Worm (Caenorhabditis elegans) whole organism, L1 larva: Measurements from ENCODE around the gene mdt-26.

Experiments used
- C04F5.9 ChIP-seq: sonication (generic microtip); optimal IDR thresholded peaks from 2 replicates; lab custom pipeline; 2016; ENCODE audit warnings: missing genetic modification characterization, missing compliant biosample characterization
- F16B12.6 ChIP-seq: fragments of 150-350 bp; optimal IDR thresholded peaks from 2 replicates; lab custom pipeline; 2014; ENCODE audit warnings: missing biosample characterization, missing genetic modification characterization
- ama-1 ChIP-seq: fragments of 150-350 bp; optimal IDR thresholded peaks from 2 replicates; lab custom pipeline; 2014
- ceh-63 ChIP-seq: fragments of 200-800 bp; sonication (Bioruptor generic); optimal IDR thresholded peaks from 2 replicates; lab custom pipeline; 2018; ENCODE audit warnings: mild to moderate bottlenecking, missing genetic modification characterization, missing compliant biosample characterization
- ceh-8 ChIP-seq: fragments of 200-800 bp; sonication (Bioruptor generic); optimal IDR thresholded peaks from 2 replicates; lab custom pipeline; 2018; ENCODE audit warnings: mild to moderate bottlenecking, missing genetic modification characterization, moderate library complexity, missing compliant biosample characterization
- efl-3 ChIP-seq: fragments of 200-800 bp; sonication (Bioruptor generic); optimal IDR thresholded peaks from 2 replicates; lab custom pipeline; 2018; ENCODE audit warnings: mild to moderate bottlenecking, missing genetic modification characterization, missing compliant biosample characterization
- egl-27 ChIP-seq, 2 experiments: fragments of 150-350 bp in 1 of 2; sonication (generic microtip); optimal IDR thresholded peaks; 3 replicates each; lab custom pipeline; 2017 to 2018; ENCODE audit warnings: missing biosample characterization in 2 of 2, missing genetic modification characterization in 2 of 2, missing genetic modification reagents in 2 of 2
- elt-2 ChIP-seq: sonication (generic microtip); optimal IDR thresholded peaks from 2 replicates; lab custom pipeline; 2016; ENCODE audit warnings: missing genetic modification characterization, mild to moderate bottlenecking, inconsistent platforms, missing compliant biosample characterization, missing genetic modification reagents
- elt-3 ChIP-seq, 6 experiments: fragments of 150-350 bp in 1 of 6; sonication (generic microtip); optimal IDR thresholded peaks; 2 replicates each; lab custom pipeline; 2017 to 2018; ENCODE audit warnings: missing biosample characterization in 6 of 6, missing genetic modification characterization in 6 of 6, inconsistent platforms in 1 of 6
- fkh-8 ChIP-seq: sonication (generic microtip); optimal IDR thresholded peaks from 2 replicates; lab custom pipeline; 2016; ENCODE audit warnings: mild to moderate bottlenecking, missing genetic modification characterization, missing compliant biosample characterization
- grh-1 ChIP-seq: fragments of 200-800 bp; sonication (Bioruptor generic); IDR thresholded peaks from 2 replicates; pipeline ENCODE4 v1.3.6; 2022; ENCODE audit warnings: missing genetic modification reagents, missing genetic modification characterization, missing compliant biosample characterization
- hlh-17 ChIP-seq: fragments of 200-800 bp; sonication (Bioruptor generic); optimal IDR thresholded peaks from 2 replicates; lab custom pipeline; 2018; ENCODE audit warnings: missing genetic modification characterization, mild to moderate bottlenecking, missing compliant biosample characterization, moderate library complexity, borderline replicate concordance
- hpl-2 ChIP-seq: fragments of 150-350 bp; optimal IDR thresholded peaks from 2 replicates; lab custom pipeline; 2014; ENCODE audit warnings: missing biosample characterization, missing genetic modification reagents, missing genetic modification characterization
- irx-1 ChIP-seq: sonication (generic microtip); optimal IDR thresholded peaks from 2 replicates; lab custom pipeline; 2016; ENCODE audit warnings: missing genetic modification characterization, missing compliant biosample characterization
- isw-1 ChIP-seq: fragments of 200-800 bp; sonication (Bioruptor generic); IDR thresholded peaks from 2 replicates; pipeline ENCODE4 v1.3.6; 2022; ENCODE audit warnings: missing genetic modification characterization, missing compliant biosample characterization
- jun-1 ChIP-seq: fragments of 150-350 bp; optimal IDR thresholded peaks from 2 replicates; lab custom pipeline; 2014; ENCODE audit warnings: missing biosample characterization, missing genetic modification reagents, missing genetic modification characterization
- lin-14 ChIP-seq: fragments of 200-800 bp; sonication (Bioruptor generic); optimal IDR thresholded peaks from 2 replicates; lab custom pipeline; 2018; ENCODE audit warnings: mild to moderate bottlenecking, missing genetic modification characterization, moderate library complexity, missing compliant biosample characterization
- lin-35 ChIP-seq, 2 experiments: fragments of 150-350 bp; optimal IDR thresholded peaks; 2 replicates each; lab custom pipeline; 2014; ENCODE audit warnings: missing biosample characterization in 2 of 2, missing genetic modification characterization in 2 of 2, missing genetic modification reagents in 2 of 2
- lin-39 ChIP-seq: fragments of 150-350 bp; optimal IDR thresholded peaks from 2 replicates; lab custom pipeline; 2014; ENCODE audit warnings: missing biosample characterization, missing genetic modification reagents, missing genetic modification characterization
- lsy-2 ChIP-seq, 2 experiments: fragments of 150-350 bp; optimal IDR thresholded peaks; 2 replicates each; lab custom pipeline; 2014; ENCODE audit warnings: missing biosample characterization in 2 of 2, missing genetic modification characterization in 2 of 2
- mef-2 ChIP-seq: fragments of 150-350 bp; optimal IDR thresholded peaks from 2 replicates; lab custom pipeline; 2014; ENCODE audit warnings: missing biosample characterization, missing genetic modification characterization
- mep-1 ChIP-seq: fragments of 150-350 bp; optimal IDR thresholded peaks from 2 replicates; lab custom pipeline; 2014; ENCODE audit warnings: missing biosample characterization, missing genetic modification characterization
- nhr-11 ChIP-seq: fragments of 150-350 bp; optimal IDR thresholded peaks from 2 replicates; lab custom pipeline; 2014; ENCODE audit warnings: missing biosample characterization, missing genetic modification characterization
- nhr-12 ChIP-seq: sonication (generic microtip); optimal IDR thresholded peaks from 2 replicates; lab custom pipeline; 2017; ENCODE audit warnings: missing biosample characterization, missing genetic modification characterization
- nhr-20 ChIP-seq: sonication (generic microtip); optimal IDR thresholded peaks from 2 replicates; lab custom pipeline; 2016; ENCODE audit warnings: mild to moderate bottlenecking, missing genetic modification characterization, missing compliant biosample characterization
- nhr-47 ChIP-seq: sonication (generic microtip); optimal IDR thresholded peaks from 2 replicates; lab custom pipeline; 2016; ENCODE audit warnings: mild to moderate bottlenecking, missing genetic modification characterization, moderate library complexity, missing compliant biosample characterization
- nhr-76 ChIP-seq: sonication (generic microtip); optimal IDR thresholded peaks from 2 replicates; lab custom pipeline; 2017; ENCODE audit warnings: missing biosample characterization, missing genetic modification characterization
- nhr-84 ChIP-seq: sonication (generic microtip); optimal IDR thresholded peaks from 2 replicates; lab custom pipeline; 2017; ENCODE audit warnings: missing biosample characterization, missing genetic modification characterization
- nhr-85 ChIP-seq: sonication (generic microtip); peaks from one replicate; lab custom pipeline; 2016; ENCODE audit warnings: missing genetic modification characterization, inconsistent platforms, missing compliant biosample characterization
- nhr-90 ChIP-seq: sonication (generic microtip); optimal IDR thresholded peaks from 2 replicates; lab custom pipeline; 2016; ENCODE audit warnings: mild to moderate bottlenecking, missing genetic modification characterization, missing compliant biosample characterization; ENCODE audit not compliant: poor library complexity
- pax-3 ChIP-seq: fragments of 200-800 bp; sonication (Bioruptor generic); optimal IDR thresholded peaks from 2 replicates; lab custom pipeline; 2018; ENCODE audit warnings: mild to moderate bottlenecking, missing genetic modification characterization, moderate library complexity, missing compliant biosample characterization
- pqm-1 ChIP-seq: sonication (generic microtip); optimal IDR thresholded peaks from 3 replicates; lab custom pipeline; 2017; ENCODE audit warnings: missing biosample characterization, missing genetic modification characterization
- skn-1 ChIP-seq: fragments of 150-350 bp; optimal IDR thresholded peaks from 2 replicates; lab custom pipeline; 2014; ENCODE audit warnings: missing biosample characterization, missing genetic modification characterization
- snu-23 ChIP-seq: sonication (generic microtip); optimal IDR thresholded peaks from 2 replicates; lab custom pipeline; 2016; ENCODE audit warnings: missing genetic modification characterization, missing compliant biosample characterization
- sox-4 ChIP-seq: sonication (generic microtip); optimal IDR thresholded peaks from 2 replicates; lab custom pipeline; 2016; ENCODE audit warnings: missing genetic modification characterization, missing compliant biosample characterization
- sptf-1 ChIP-seq: fragments of 150-350 bp; optimal IDR thresholded peaks from 2 replicates; lab custom pipeline; 2014; ENCODE audit warnings: missing biosample characterization, missing genetic modification characterization
- sup-37 ChIP-seq: fragments of 200-800 bp; sonication (Bioruptor generic); optimal IDR thresholded peaks from 2 replicates; lab custom pipeline; 2018; ENCODE audit warnings: mild to moderate bottlenecking, missing genetic modification characterization, missing compliant biosample characterization
- swsn-7 ChIP-seq: sonication (generic microtip); optimal IDR thresholded peaks from 2 replicates; lab custom pipeline; 2016; ENCODE audit warnings: missing genetic modification characterization, missing compliant biosample characterization
- tbx-2 ChIP-seq: sonication (generic microtip); optimal IDR thresholded peaks from 2 replicates; lab custom pipeline; 2016; ENCODE audit warnings: missing genetic modification characterization, missing compliant biosample characterization
- unc-130 ChIP-seq: fragments of 150-350 bp; optimal IDR thresholded peaks from 2 replicates; lab custom pipeline; 2017; ENCODE audit warnings: missing biosample characterization, missing genetic modification characterization, inconsistent platforms
- unc-30 ChIP-seq: sonication (generic microtip); optimal IDR thresholded peaks from 2 replicates; lab custom pipeline; 2017; ENCODE audit warnings: missing biosample characterization, missing genetic modification characterization
- unc-62 ChIP-seq: fragments of 150-350 bp; optimal IDR thresholded peaks from 2 replicates; lab custom pipeline; 2014; ENCODE audit warnings: missing biosample characterization, missing genetic modification reagents, missing genetic modification characterization
- unc-86 ChIP-seq: sonication (generic microtip); optimal IDR thresholded peaks from 2 replicates; lab custom pipeline; 2016; ENCODE audit warnings: missing genetic modification characterization, missing compliant biosample characterization
- unc-98 ChIP-seq: fragments of 200-800 bp; sonication (Bioruptor generic); IDR thresholded peaks from 2 replicates; pipeline ENCODE4 v1.3.6; 2022; ENCODE audit warnings: missing genetic modification characterization, missing compliant biosample characterization
- xbp-1 ChIP-seq: sonication (generic microtip); optimal IDR thresholded peaks from 2 replicates; lab custom pipeline; 2016; ENCODE audit warnings: missing genetic modification characterization, missing compliant biosample characterization
- zip-4 ChIP-seq: fragments of 200-800 bp; sonication (Bioruptor generic); optimal IDR thresholded peaks from 2 replicates; lab custom pipeline; 2018; ENCODE audit warnings: mild to moderate bottlenecking, missing genetic modification characterization, moderate library complexity, missing compliant biosample characterization
- ztf-11 ChIP-seq, 2 experiments: sonication (generic microtip); optimal IDR thresholded peaks; 2 replicates each; lab custom pipeline; 2016 to 2017; ENCODE audit warnings: missing genetic modification characterization in 2 of 2, missing biosample characterization in 1 of 2, missing compliant biosample characterization in 1 of 2

mdt-26 gene

ce11 chrII:5660736-5661734 lies at the start of gene mdt-26, which contains the start of gene ift-43 (continued):
- TF ChIP-seq mep-1 (tag; lab: Kevin White, UChicago) (peak; percentile 74), swsn-7 (tag; lab: Kevin White, UChicago) (peak; percentile 93), pax-3 (tag; lab: Kevin White, UChicago) (peak; percentile 53), isw-1 (GFP tag; lab: Robert Waterston, UW) (peak; percentile 89), unc-62 (GFP tag; lab: Kevin White, UChicago) (no peak), grh-1 (GFP tag; lab: Robert Waterston, UW) (peak; percentile 66), egl-27 (tag; optimal IDR thresholded peaks at IDR 0.05; lab: Kevin White, UChicago) (no peak), nhr-11 (tag; lab: Kevin White, UChicago) (peak; percentile 1), nhr-76 (tag; lab: Kevin White, UChicago) (peak; percentile 44), irx-1 (tag; lab: Kevin White, UChicago) (peak; percentile 87), sox-4 (tag; lab: Kevin White, UChicago) (peak; percentile 77), nhr-85 (tag; lab: Kevin White, UChicago) (peak; percentile 87), hlh-17 (GFP tag; lab: Kevin White, UChicago) (peak; percentile 54), efl-3 (GFP tag; lab: Kevin White, UChicago) (peak; percentile 74), sup-37 (GFP tag; lab: Kevin White, UChicago) (peak; percentile 82), xbp-1 (tag; lab: Kevin White, UChicago) (peak; percentile 96), unc-30 (tag; lab: Kevin White, UChicago) (no peak), pqm-1 (no peak), tbx-2 (peak; percentile 92), fkh-8 (tag; lab: Kevin White, UChicago) (peak; percentile 90), zip-4 (GFP tag; lab: Kevin White, UChicago) (peak; percentile 77), skn-1 (tag; lab: Kevin White, UChicago) (peak; percentile 84), ztf-11 (tag; optimal IDR thresholded peaks at IDR 0.05; lab: Kevin White, UChicago) (peak in 1 of 2 experiments; percentile 82), sptf-1 (tag; lab: Kevin White, UChicago) (no peak), unc-86 (tag; lab: Kevin White, UChicago) (peak; percentile 88), ceh-63 (GFP tag; lab: Kevin White, UChicago) (peak; percentile 15), lin-35 (GFP tag; optimal IDR thresholded peaks at IDR 0.05; lab: Kevin White, UChicago) (peak; percentile 77 to 79), jun-1 (peak; percentile 82), lsy-2 (tag; optimal IDR thresholded peaks at IDR 0.05; lab: Kevin White, UChicago) (peak; percentile 83 to 90), elt-2 (tag; lab: Kevin White, UChicago) (peak; percentile 57), nhr-20 (tag; lab: Kevin White, UChicago) (peak; percentile 90), C04F5.9 (peak; percentile 56), nhr-90 (tag; lab: Kevin White, UChicago) (peak; percentile 88), F16B12.6 (tag; lab: Kevin White, UChicago) (peak; percentile 48)

DNA sequence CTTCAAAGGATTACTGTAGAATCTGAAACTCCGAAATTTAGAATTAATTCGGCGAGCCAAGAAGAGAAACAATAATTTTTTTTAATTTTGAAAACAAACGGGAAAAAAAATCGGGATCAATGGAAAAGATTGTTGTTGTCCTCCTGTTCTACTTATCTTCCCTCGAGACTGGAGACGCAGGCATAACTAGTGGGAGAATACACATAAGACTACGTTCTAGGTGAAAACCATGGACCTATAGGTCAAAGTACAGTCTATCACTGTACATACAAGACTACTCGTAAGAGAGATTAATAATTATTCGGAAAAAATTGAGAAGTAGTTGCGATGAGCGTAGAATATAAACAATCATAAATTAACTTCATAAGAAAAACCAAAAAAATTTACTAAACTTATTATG lies 41.7 kb upstream of the mdt-26 start, which contains the start of gene dhs-6:
TSS of gene dhs-6 (minus strand) at position 22 of the 400 bp plus-strand sequence.
- no peak for TF ChIP-seq nhr-12 (tag; lab: Kevin White, UChicago)
- TF ChIP-seq unc-86 (tag; lab: Kevin White, UChicago) = no peak
- TF ChIP-seq unc-98 (GFP tag; lab: Robert Waterston, UW) = no peak
- no peak for TF ChIP-seq pqm-1
- TF ChIP-seq lsy-2 (tag; optimal IDR thresholded peaks at IDR 0.05; lab: Kevin White, UChicago) = peak in 1 of 2 experiments; percentile 6
- TF ChIP-seq nhr-76 (tag; lab: Kevin White, UChicago) = no peak
- TF ChIP-seq nhr-85 (tag; lab: Kevin White, UChicago) = peak; percentile 56
- TF ChIP-seq nhr-84 (tag; lab: Kevin White, UChicago) = no peak
- no peak for TF ChIP-seq lin-35 (GFP tag; optimal IDR thresholded peaks at IDR 0.05; lab: Kevin White, UChicago)
- no peak for TF ChIP-seq mef-2 (tag; lab: Kevin White, UChicago)
- no peak for TF ChIP-seq ceh-8 (GFP tag; lab: Kevin White, UChicago)
- peak; percentile 18 for TF ChIP-seq lin-14
- TF ChIP-seq fkh-8 (tag; lab: Kevin White, UChicago) = no peak
- TF ChIP-seq nhr-47 (tag; lab: Kevin White, UChicago) = no peak
- TF ChIP-seq elt-2 (tag; lab: Kevin White, UChicago) = peak; percentile 20
- TF ChIP-seq unc-130 = no peak
- TF ChIP-seq ama-1 (lab: Kevin White, UChicago) = no peak
- no peak for TF ChIP-seq lin-39 (tag; lab: Kevin White, UChicago)
- no peak for TF ChIP-seq hlh-17 (GFP tag; lab: Kevin White, UChicago)
- no peak for TF ChIP-seq unc-30 (tag; lab: Kevin White, UChicago)
- no peak for TF ChIP-seq sptf-1 (tag; lab: Kevin White, UChicago)
- peak in 2 of 6 experiments; percentile 6 to 18 for TF ChIP-seq elt-3 (tag; optimal IDR thresholded peaks at IDR 0.05; lab: Kevin White, UChicago)
- no peak for TF ChIP-seq tbx-2
- TF ChIP-seq hpl-2 (GFP tag; lab: Kevin White, UChicago) = no peak
- peak; percentile 1 for TF ChIP-seq snu-23 (GFP tag; lab: Kevin White, UChicago)
- peak; percentile 77 for TF ChIP-seq nhr-20 (tag; lab: Kevin White, UChicago)
